Fruit fly (Drosophila melanogaster): ENCODE measurements around the gene pdm2.

Gene pdm2

DNA sequence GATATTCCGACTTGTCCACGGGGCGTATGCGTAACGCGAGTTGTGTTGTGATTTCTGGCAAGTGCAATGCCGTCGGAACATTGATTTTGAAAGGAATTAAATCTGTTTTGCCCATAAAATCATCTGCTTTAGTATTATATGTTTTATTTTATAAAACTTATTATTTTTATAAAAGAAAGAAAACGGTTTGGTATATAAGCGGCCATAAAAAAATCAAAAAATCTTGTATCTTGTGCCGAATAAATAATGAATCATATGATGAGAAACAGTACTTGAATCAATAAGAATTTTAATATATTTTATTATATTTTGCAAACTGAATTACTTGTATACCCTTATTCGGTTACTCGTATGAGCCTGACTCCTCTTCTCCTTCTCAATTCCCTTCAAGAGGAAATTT is at the start of gene pdm2:
TSS of gene pdm2 (plus strand) at position 301 of the 400 bp plus-strand sequence.
- no peak for TF ChIP-seq insv (optimal IDR thresholded peaks at IDR 0.05)
- TF ChIP-seq ttk (optimal IDR thresholded peaks at IDR 0.05) = no peak
- no peak for TF ChIP-seq Myc (optimal IDR thresholded peaks at IDR 0.05)
- no peak for TF ChIP-seq h (optimal IDR thresholded peaks at IDR 0.05)
- no peak for TF ChIP-seq Sin3A (optimal IDR thresholded peaks at IDR 0.05)
- no peak for TF ChIP-seq psq (optimal IDR thresholded peaks at IDR 0.05)

- TF ChIP-seq Sin3A (optimal IDR thresholded peaks at IDR 0.05) = no peak
- TF ChIP-seq insv (optimal IDR thresholded peaks at IDR 0.05) = no peak
- no peak for TF ChIP-seq ttk (optimal IDR thresholded peaks at IDR 0.05)
- no peak for TF ChIP-seq h (optimal IDR thresholded peaks at IDR 0.05)
- TF ChIP-seq psq (optimal IDR thresholded peaks at IDR 0.05) = no peak
Observed at dm6 chr2L:12608790-12609189, 48.2 kb upstream of the pdm2 start.

DNA sequence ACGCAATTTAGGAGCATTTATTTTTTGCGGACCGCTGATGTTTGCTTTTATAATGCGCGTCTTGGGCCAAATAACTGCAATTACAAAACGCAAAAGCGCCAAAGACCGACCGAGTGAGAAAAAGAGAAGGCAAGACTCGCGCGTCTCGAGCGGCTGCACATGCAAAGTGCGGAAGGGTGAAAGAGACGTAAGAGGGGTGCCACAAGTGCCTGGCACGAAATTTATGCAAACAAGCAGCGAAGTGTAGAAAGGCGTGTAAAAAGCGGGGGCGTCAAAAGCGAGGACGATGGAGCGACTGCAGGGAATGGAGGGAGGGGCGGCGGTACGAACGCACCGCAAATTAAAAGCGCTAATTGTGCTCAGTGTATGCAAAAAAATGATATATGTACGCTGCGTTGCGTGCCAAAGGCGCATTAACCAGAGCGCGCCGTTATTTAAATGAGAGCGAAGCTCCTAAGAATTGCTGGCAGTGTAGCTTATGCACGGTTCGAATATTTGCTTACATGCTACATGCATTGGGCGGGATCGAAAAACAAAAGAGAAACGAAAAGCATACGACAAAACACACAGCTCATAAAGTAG is 47.0 kb upstream of the pdm2 start:
- TF ChIP-seq Sin3A (optimal IDR thresholded peaks at IDR 0.05) = no peak
- no peak for TF ChIP-seq insv (optimal IDR thresholded peaks at IDR 0.05)
- TF ChIP-seq ttk (optimal IDR thresholded peaks at IDR 0.05) = no peak
- no peak for TF ChIP-seq psq (optimal IDR thresholded peaks at IDR 0.05)
- TF ChIP-seq Myc (optimal IDR thresholded peaks at IDR 0.05) = no peak
- no peak for TF ChIP-seq h (optimal IDR thresholded peaks at IDR 0.05)

- TF ChIP-seq ttk (optimal IDR thresholded peaks at IDR 0.05) (no peak), h (optimal IDR thresholded peaks at IDR 0.05) (no peak)
Observed at dm6 chr2L:12611690-12612089, 45.3 kb upstream of the pdm2 start.

- TF ChIP-seq psq (optimal IDR thresholded peaks at IDR 0.05) (no peak), Sin3A (optimal IDR thresholded peaks at IDR 0.05) (no peak), Myc (optimal IDR thresholded peaks at IDR 0.05) (no peak), ttk (optimal IDR thresholded peaks at IDR 0.05) (no peak), h (optimal IDR thresholded peaks at IDR 0.05) (no peak)
Observed at dm6 chr2L:12612991-12613390, 44.0 kb upstream of the pdm2 start.

dm6 chr2L:12615940-12616450 is 41.0 kb upstream of the pdm2 start:
- no peak for TF ChIP-seq insv (optimal IDR thresholded peaks at IDR 0.05)
- no peak for TF ChIP-seq h (optimal IDR thresholded peaks at IDR 0.05)
- TF ChIP-seq Sin3A (optimal IDR thresholded peaks at IDR 0.05) = no peak
- no peak for TF ChIP-seq ttk (optimal IDR thresholded peaks at IDR 0.05)
- no peak for TF ChIP-seq Myc (optimal IDR thresholded peaks at IDR 0.05)
- no peak for TF ChIP-seq psq (optimal IDR thresholded peaks at IDR 0.05)

dm6 chr2L:12616748-12617147 is 40.2 kb upstream of the pdm2 start:
- TF ChIP-seq ttk (optimal IDR thresholded peaks at IDR 0.05) (no peak), psq (optimal IDR thresholded peaks at IDR 0.05) (no peak), Sin3A (optimal IDR thresholded peaks at IDR 0.05) (no peak), insv (optimal IDR thresholded peaks at IDR 0.05) (no peak), Myc (optimal IDR thresholded peaks at IDR 0.05) (no peak), h (optimal IDR thresholded peaks at IDR 0.05) (no peak)

dm6 chr2L:12618016-12618675 is 38.8 kb upstream of the pdm2 start:
- TF ChIP-seq ttk (optimal IDR thresholded peaks at IDR 0.05) = no peak
- TF ChIP-seq h (optimal IDR thresholded peaks at IDR 0.05) = no peak
- no peak for TF ChIP-seq Sin3A (optimal IDR thresholded peaks at IDR 0.05)
- TF ChIP-seq psq (optimal IDR thresholded peaks at IDR 0.05) = no peak

- TF ChIP-seq Sin3A (optimal IDR thresholded peaks at IDR 0.05) = no peak
- TF ChIP-seq insv (optimal IDR thresholded peaks at IDR 0.05) = no peak
- TF ChIP-seq psq (optimal IDR thresholded peaks at IDR 0.05) = no peak
- TF ChIP-seq Myc (optimal IDR thresholded peaks at IDR 0.05) = no peak
- TF ChIP-seq h (optimal IDR thresholded peaks at IDR 0.05) = no peak
- no peak for TF ChIP-seq ttk (optimal IDR thresholded peaks at IDR 0.05)
Observed at dm6 chr2L:12623099-12623498, 33.9 kb upstream of the pdm2 start.

DNA sequence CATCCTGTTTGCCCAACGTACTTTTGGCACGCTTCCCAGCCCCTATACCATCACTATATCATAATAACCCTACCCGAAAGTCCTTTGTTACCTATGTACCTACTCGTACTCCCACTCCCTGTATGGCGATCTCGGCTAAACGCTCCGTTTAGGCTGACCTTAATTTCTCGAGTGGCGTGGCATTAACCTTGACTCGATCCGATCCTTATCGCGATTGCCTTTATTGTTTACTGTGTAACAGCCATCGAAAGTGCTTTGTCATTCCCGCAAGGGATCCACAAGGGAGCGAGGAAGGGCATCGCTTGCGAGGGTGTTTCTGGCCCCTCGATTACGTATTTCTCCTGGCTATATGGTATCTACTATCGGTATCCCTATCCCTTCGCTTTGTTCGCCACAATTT is 23.8 kb upstream of the pdm2 start:
- TF ChIP-seq psq (optimal IDR thresholded peaks at IDR 0.05) = no peak
- TF ChIP-seq Sin3A (optimal IDR thresholded peaks at IDR 0.05) = no peak
- no peak for TF ChIP-seq insv (optimal IDR thresholded peaks at IDR 0.05)
- TF ChIP-seq ttk (optimal IDR thresholded peaks at IDR 0.05) = no peak
- TF ChIP-seq h (optimal IDR thresholded peaks at IDR 0.05) = no peak
- TF ChIP-seq Myc (optimal IDR thresholded peaks at IDR 0.05) = no peak

- TF ChIP-seq psq (optimal IDR thresholded peaks at IDR 0.05) (no peak), ttk (optimal IDR thresholded peaks at IDR 0.05) (no peak), h (optimal IDR thresholded peaks at IDR 0.05) (no peak), insv (optimal IDR thresholded peaks at IDR 0.05) (no peak), Myc (optimal IDR thresholded peaks at IDR 0.05) (no peak), Sin3A (optimal IDR thresholded peaks at IDR 0.05) (no peak)
Observed at dm6 chr2L:12641534-12641933, 15.4 kb upstream of the pdm2 start.

DNA sequence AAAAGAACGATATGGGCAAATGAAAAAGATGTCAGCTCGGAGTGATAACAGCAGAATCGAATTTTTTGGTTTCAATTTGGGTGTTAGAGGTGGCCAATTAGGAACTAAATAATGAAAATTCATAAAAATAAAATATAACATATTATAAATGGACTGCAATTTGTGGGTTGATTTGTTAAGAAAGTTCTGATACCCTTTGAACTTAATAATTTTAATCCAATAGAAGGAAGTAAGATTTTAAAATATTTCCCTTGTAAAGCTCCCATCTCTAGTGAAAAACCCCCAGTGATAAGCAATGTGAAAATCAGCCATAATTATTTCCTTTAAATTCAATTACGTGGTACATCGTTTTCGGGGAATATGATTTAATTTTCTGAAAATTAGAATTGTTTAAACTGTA is 12.7 kb upstream of the pdm2 start:
- TF ChIP-seq Sin3A (optimal IDR thresholded peaks at IDR 0.05) (no peak), h (optimal IDR thresholded peaks at IDR 0.05) (no peak), ttk (optimal IDR thresholded peaks at IDR 0.05) (no peak), Myc (optimal IDR thresholded peaks at IDR 0.05) (no peak), insv (optimal IDR thresholded peaks at IDR 0.05) (no peak), psq (optimal IDR thresholded peaks at IDR 0.05) (no peak)

DNA sequence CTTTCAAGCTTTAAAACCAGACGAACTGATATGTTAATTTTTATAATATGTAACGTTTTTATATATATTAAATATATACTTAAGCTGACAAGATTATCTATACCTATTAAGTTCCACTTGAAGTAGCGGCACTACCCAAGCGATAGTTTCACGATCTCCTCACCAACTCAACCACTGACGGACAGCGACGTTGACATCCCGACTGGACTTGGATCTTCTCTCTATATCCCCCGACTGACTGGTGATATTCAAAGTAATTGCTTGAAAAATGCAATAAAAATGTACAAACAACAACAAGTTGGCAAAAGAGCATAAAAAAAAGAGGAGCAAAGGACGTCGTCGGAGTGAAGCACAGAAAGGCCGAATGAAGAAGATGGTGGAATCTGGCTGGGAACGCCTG is 10.7 kb upstream of the pdm2 start, which contains the start of gene Ref2:
TSS of gene Ref2 (minus strand) at position 101 of the 400 bp plus-strand sequence.
- no peak for TF ChIP-seq Sin3A (optimal IDR thresholded peaks at IDR 0.05)
- TF ChIP-seq Myc (optimal IDR thresholded peaks at IDR 0.05) = no peak

Measured in Kc167 (cell line).